Fruit fly (Drosophila melanogaster) whole organism, embryonic: Measurements from ENCODE around the gene CG7903.

Source experiments
- Ada2b ChIP-seq: fragments of 200-800 bp; sonication (Bioruptor generic); IDR thresholded peaks from 2 replicates; pipeline ENCODE4 v1.3.6; 2022; ENCODE audit warnings: missing biosample characterization, missing genetic modification characterization
- B-H1 ChIP-seq: fragments of 200-800 bp; sonication (Bioruptor generic); IDR thresholded peaks from 3 replicates; pipeline ENCODE4 v1.3.6; 2022; ENCODE audit warnings: missing biosample characterization, missing genetic modification characterization
- CG11085 ChIP-seq: fragments of 200-800 bp; sonication (Bioruptor generic); IDR thresholded peaks from 2 replicates; pipeline ENCODE4 v1.3.6; 2022; ENCODE audit warnings: missing biosample characterization, missing genetic modification characterization
- CG14860 ChIP-seq: fragments of 200-800 bp; sonication (Bioruptor generic); IDR thresholded peaks from 3 replicates; pipeline ENCODE4 v1.3.6; 2022; ENCODE audit warnings: missing biosample characterization, missing genetic modification characterization; ENCODE audit not compliant: partially characterized antibody
- CG15696 ChIP-seq: fragments of 200-800 bp; sonication (Bioruptor generic); optimal IDR thresholded peaks from 2 replicates; lab custom pipeline; 2019; ENCODE audit warnings: missing biosample characterization, mild to moderate bottlenecking, missing genetic modification characterization, moderate library complexity
- CG1602 ChIP-seq: fragments of 200-800 bp; sonication (Bioruptor generic); optimal IDR thresholded peaks from 3 replicates; lab custom pipeline; 2016; ENCODE audit warnings: missing biosample characterization, missing genetic modification characterization
- CG17186 ChIP-seq: fragments of 200-800 bp; sonication (Bioruptor generic); optimal IDR thresholded peaks from 3 replicates; lab custom pipeline; 2017; ENCODE audit warnings: missing biosample characterization, missing genetic modification reagents, missing genetic modification characterization
- CG17361 ChIP-seq: fragments of 200-800 bp; sonication (Bioruptor generic); IDR thresholded peaks from 3 replicates; pipeline ENCODE4 v1.3.6; 2022; ENCODE audit warnings: missing biosample characterization, missing genetic modification characterization
- CG2129 ChIP-seq: fragments of 200-800 bp; sonication (Bioruptor generic); IDR thresholded peaks from 2 replicates; pipeline ENCODE4 v1.3.6; 2022; ENCODE audit warnings: missing biosample characterization, missing genetic modification characterization; ENCODE audit not compliant: partially characterized antibody
- CG2875 ChIP-seq: fragments of 200-800 bp; sonication (Bioruptor generic); optimal IDR thresholded peaks from 2 replicates; lab custom pipeline; 2017; ENCODE audit warnings: missing biosample characterization, mild to moderate bottlenecking, missing genetic modification characterization, missing genetic modification reagents
- CG30403 ChIP-seq: fragments of 200-800 bp; sonication (Bioruptor generic); optimal IDR thresholded peaks from 3 replicates; lab custom pipeline; 2016; ENCODE audit warnings: missing biosample characterization, missing genetic modification characterization
- CG34376 ChIP-seq: fragments of 200-800 bp; sonication (Bioruptor generic); optimal IDR thresholded peaks from 2 replicates; lab custom pipeline; 2018; ENCODE audit warnings: missing biosample characterization, mild to moderate bottlenecking, missing genetic modification characterization
- CG3726 ChIP-seq: fragments of 200-800 bp; sonication (Bioruptor generic); IDR thresholded peaks from 3 replicates; pipeline ENCODE4, ENCODE4 v1.3.6; 2022; ENCODE audit warnings: missing biosample characterization, missing genetic modification characterization
- CG3995 ChIP-seq: fragments of 200-800 bp; sonication (Bioruptor generic); optimal IDR thresholded peaks from 3 replicates; lab custom pipeline; 2016; ENCODE audit warnings: missing biosample characterization, missing genetic modification characterization
- CG42726 ChIP-seq: fragments of 200-800 bp; sonication (Bioruptor generic); IDR thresholded peaks from 2 replicates; pipeline ENCODE4 v1.3.6; 2022; ENCODE audit warnings: missing biosample characterization, missing genetic modification characterization; ENCODE audit not compliant: partially characterized antibody
- CG6689 ChIP-seq: fragments of 200-800 bp; sonication (Bioruptor generic); IDR thresholded peaks from 2 replicates; pipeline ENCODE4 v1.3.6; 2022; ENCODE audit warnings: missing biosample characterization, missing genetic modification characterization
- CG6791 ChIP-seq: fragments of 200-800 bp; sonication (Bioruptor generic); IDR thresholded peaks from 3 replicates; pipeline ENCODE4 v1.3.6; 2022; ENCODE audit warnings: missing biosample characterization, missing genetic modification characterization; ENCODE audit not compliant: partially characterized antibody
- CG7963 ChIP-seq: fragments of 200-800 bp; sonication (Bioruptor generic); IDR thresholded peaks from 3 replicates; pipeline ENCODE4 v1.3.6; 2022; ENCODE audit warnings: missing biosample characterization, missing genetic modification characterization; ENCODE audit not compliant: partially characterized antibody
- CG8359 ChIP-seq: fragments of 200-800 bp; sonication (Bioruptor generic); optimal IDR thresholded peaks from 2 replicates; lab custom pipeline; 2017; ENCODE audit warnings: missing biosample characterization, mild to moderate bottlenecking, missing genetic modification characterization, borderline replicate concordance
- CG9876 ChIP-seq: fragments of 200-800 bp; sonication (Bioruptor generic); optimal IDR thresholded peaks from 2 replicates; lab custom pipeline; 2016; ENCODE audit warnings: missing biosample characterization, missing genetic modification characterization
- CG9932 ChIP-seq: fragments of 200-800 bp; sonication (Bioruptor generic); IDR thresholded peaks from 2 replicates; pipeline ENCODE4 v1.3.6; 2022; ENCODE audit warnings: missing biosample characterization, missing genetic modification characterization
- Deaf1 ChIP-seq: fragments of 200-800 bp; optimal IDR thresholded peaks from 3 replicates; lab custom pipeline; 2019; ENCODE audit warnings: missing biosample characterization, mild to moderate bottlenecking, missing genetic modification characterization, moderate library complexity
- Dp ChIP-seq: fragments of 200-800 bp; sonication (Bioruptor generic); optimal IDR thresholded peaks from 2 replicates; lab custom pipeline; 2018; ENCODE audit warnings: missing biosample characterization, mild to moderate bottlenecking, missing genetic modification characterization, moderate library complexity
- HLH54F ChIP-seq: fragments of 200-800 bp; sonication (Bioruptor generic); optimal IDR thresholded peaks from 3 replicates; lab custom pipeline; 2016; ENCODE audit warnings: missing biosample characterization, missing genetic modification characterization
- Hmr ChIP-seq: fragments of 200-800 bp; sonication (Bioruptor generic); optimal IDR thresholded peaks from 3 replicates; lab custom pipeline; 2017; ENCODE audit warnings: mild to moderate bottlenecking, missing biosample characterization, missing genetic modification reagents, missing genetic modification characterization
- MTF-1 ChIP-seq: fragments of 200-800 bp; sonication (Bioruptor generic); optimal IDR thresholded peaks from 2 replicates; lab custom pipeline; 2018; ENCODE audit warnings: missing biosample characterization, mild to moderate bottlenecking, missing genetic modification characterization, borderline replicate concordance
- Mad ChIP-seq: fragments of 200-800 bp; sonication (Bioruptor generic); optimal IDR thresholded peaks from 2 replicates; lab custom pipeline; 2016; ENCODE audit warnings: missing biosample characterization, missing genetic modification characterization
- Med ChIP-seq: fragments of 200-800 bp; sonication (Bioruptor generic); peaks from one replicate; lab custom pipeline; 2016; ENCODE audit warnings: missing biosample characterization, missing genetic modification characterization, mild to moderate bottlenecking, inconsistent platforms, moderate library complexity
- Optix ChIP-seq: fragments of 200-800 bp; sonication (Bioruptor generic); IDR thresholded peaks from 3 replicates; pipeline ENCODE4 v1.3.6; 2022; ENCODE audit warnings: missing biosample characterization, missing genetic modification characterization
- Six4 ChIP-seq: fragments of 200-800 bp; sonication (Bioruptor generic); optimal IDR thresholded peaks from 2 replicates; lab custom pipeline; 2016; ENCODE audit warnings: missing biosample characterization, missing genetic modification characterization
- Sry-β ChIP-seq: fragments of 200-800 bp; sonication (Bioruptor generic); optimal IDR thresholded peaks from 2 replicates; lab custom pipeline; 2018; ENCODE audit warnings: missing biosample characterization, mild to moderate bottlenecking, missing genetic modification characterization, moderate library complexity
- bbx ChIP-seq: fragments of 200-800 bp; sonication (Bioruptor generic); IDR thresholded peaks from 2 replicates; pipeline ENCODE4 v1.3.6; 2022; ENCODE audit warnings: missing biosample characterization, missing genetic modification characterization; ENCODE audit not compliant: partially characterized antibody
- cad ChIP-seq: fragments of >200 bp; optimal IDR thresholded peaks from 2 replicates; lab custom pipeline; 2017; ENCODE audit warnings: missing biosample characterization, missing genetic modification characterization
- cg ChIP-seq: fragments of 200-800 bp; sonication (Bioruptor generic); optimal IDR thresholded peaks from 3 replicates; lab custom pipeline; 2019; ENCODE audit warnings: missing biosample characterization, mild to moderate bottlenecking, missing genetic modification characterization, moderate library complexity
- ems ChIP-seq: fragments of 200-800 bp; sonication (Bioruptor generic); optimal IDR thresholded peaks from 3 replicates; lab custom pipeline; 2016; ENCODE audit warnings: missing biosample characterization, missing genetic modification characterization
- exex ChIP-seq: fragments of 200-800 bp; sonication (Bioruptor generic); optimal IDR thresholded peaks from 4 replicates; lab custom pipeline; 2018; ENCODE audit warnings: missing biosample characterization, mild to moderate bottlenecking, missing genetic modification characterization, moderate library complexity
- gsb ChIP-seq: fragments of 200-800 bp; sonication (Bioruptor generic); IDR thresholded peaks from 2 replicates; pipeline ENCODE4 v1.3.6; 2022; ENCODE audit warnings: missing biosample characterization, missing genetic modification characterization
- hb ChIP-seq: fragments of 200-800 bp; sonication (Bioruptor generic); IDR thresholded peaks from 3 replicates; pipeline ENCODE4 v1.3.6; 2022; ENCODE audit warnings: missing biosample characterization, missing genetic modification characterization; ENCODE audit not compliant: partially characterized antibody
- insv ChIP-seq, 2 experiments: fragments of 200-800 bp; sonication (Bioruptor generic); optimal IDR thresholded peaks; 3 replicates each; lab custom pipeline; 2016 to 2018; ENCODE audit warnings: missing biosample characterization in 2 of 2, missing genetic modification characterization in 2 of 2
- lmd ChIP-seq: fragments of 200-800 bp; sonication (Bioruptor generic); IDR thresholded peaks from 2 replicates; pipeline ENCODE4 v1.3.6; 2022; ENCODE audit warnings: missing biosample characterization, missing genetic modification characterization
- lov ChIP-seq, 2 experiments: fragments of 200-800 bp in 1 of 2; fragments of >200 bp in 1 of 2; sonication (Bioruptor generic) in 1 of 2; IDR thresholded peaks in 1 of 2; optimal IDR thresholded peaks in 1 of 2; 2 replicates in 1 of 2; 3 replicates in 1 of 2; pipeline versions ENCODE4 v1.3.6 to Lab custom; 2017 to 2022; ENCODE audit warnings: missing biosample characterization in 1 of 2, missing genetic modification characterization in 1 of 2
- nom ChIP-seq: fragments of 200-800 bp; sonication (Bioruptor generic); optimal IDR thresholded peaks from 2 replicates; lab custom pipeline; 2017; ENCODE audit warnings: missing biosample characterization, missing genetic modification characterization, mild to moderate bottlenecking, moderate library complexity, missing genetic modification reagents
- p53 ChIP-seq: fragments of 200-800 bp; sonication (Bioruptor generic); optimal IDR thresholded peaks from 2 replicates; lab custom pipeline; 2016; ENCODE audit warnings: missing biosample characterization, missing genetic modification characterization
- ssp ChIP-seq: fragments of 200-800 bp; sonication (Bioruptor generic); IDR thresholded peaks from 2 replicates; pipeline ENCODE4 v1.3.6; 2022; ENCODE audit warnings: missing biosample characterization, missing genetic modification characterization
- sug ChIP-seq: fragments of 200-800 bp; optimal IDR thresholded peaks from 2 replicates; lab custom pipeline; 2019; ENCODE audit warnings: missing biosample characterization, mild to moderate bottlenecking, missing genetic modification characterization, moderate library complexity
- tna ChIP-seq: fragments of 200-800 bp; sonication (Bioruptor generic); IDR thresholded peaks from 2 replicates; pipeline ENCODE4 v1.3.6; 2022; ENCODE audit warnings: missing biosample characterization, missing genetic modification characterization; ENCODE audit not compliant: partially characterized antibody
- zen ChIP-seq: fragments of 200-800 bp; sonication (Bioruptor generic); optimal IDR thresholded peaks from 3 replicates; lab custom pipeline; 2018; ENCODE audit warnings: missing biosample characterization, mild to moderate bottlenecking, missing genetic modification characterization, moderate library complexity
- zfh1 ChIP-seq: fragments of 200-800 bp; sonication (Bioruptor generic); IDR thresholded peaks from 3 replicates; pipeline ENCODE4 v1.3.6; 2022; ENCODE audit warnings: missing biosample characterization, missing genetic modification characterization

CG7903 gene

DNA sequence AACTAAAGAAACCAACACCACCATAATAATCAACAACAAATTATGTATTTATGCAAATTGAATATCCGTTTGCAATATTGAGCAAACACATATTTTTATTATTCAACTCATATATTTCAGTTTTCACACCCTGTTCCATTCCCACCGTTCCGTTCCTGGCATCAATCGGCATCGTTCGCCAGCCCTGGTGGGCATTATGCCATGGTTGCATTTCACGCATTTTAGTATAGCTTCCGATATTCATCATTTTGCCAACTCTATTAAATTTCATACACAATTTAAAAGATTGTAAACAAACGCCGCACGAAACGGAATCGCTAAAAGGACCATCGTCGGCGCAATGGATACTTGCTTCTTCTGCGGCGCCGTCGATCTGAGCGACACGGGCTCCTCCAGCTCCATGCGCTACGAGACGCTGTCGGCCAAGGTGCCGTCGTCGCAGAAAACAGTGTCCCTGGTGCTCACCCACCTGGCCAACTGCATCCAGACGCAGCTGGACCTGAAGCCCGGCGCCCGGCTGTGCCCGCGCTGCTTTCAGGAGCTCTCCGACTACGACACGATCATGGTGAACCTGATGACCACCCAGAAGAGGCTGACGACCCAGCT lies 48.2 kb upstream of the CG7903 start, which contains the start of gene Sry-delta (continued):
- peak; percentile 59; the same call in 2 of the 3 replicates for TF ChIP-seq CG14860
- TF ChIP-seq Mad, result peak; percentile 73
- 0 out of 3 replicates have a peak, but pooled peaks have one; percentile 49 for TF ChIP-seq CG3726
- peak; percentile 60 for TF ChIP-seq CG15696
- TF ChIP-seq ems (GFP tag; lab: Kevin White, UChicago), result peak; percentile 69
- peak; percentile 51 for TF ChIP-seq MTF-1 (GFP tag; lab: Kevin White, UChicago)
- peak; percentile 73; the same call in 2 of the 3 replicates for TF ChIP-seq zfh1 (GFP tag; lab: Robert Waterston, UW)
- TF ChIP-seq CG7963 (GFP tag; lab: Robert Waterston, UW), result no peak
- TF ChIP-seq CG9876, result peak; percentile 92
- peak; percentile 68 for TF ChIP-seq Optix (GFP tag; lab: Robert Waterston, UW)
- TF ChIP-seq nom (GFP tag; lab: Kevin White, UChicago), result peak; percentile 70
- TF ChIP-seq ssp (GFP tag; lab: Robert Waterston, UW), result peak; percentile 83
- peak; percentile 77 for TF ChIP-seq Ada2b (GFP tag; lab: Robert Waterston, UW)
- TF ChIP-seq HLH54F (GFP tag; lab: Kevin White, UChicago), result peak; percentile 90
- no peak for TF ChIP-seq exex (tag; lab: Kevin White, UChicago)
- TF ChIP-seq B-H1 (GFP tag; lab: Robert Waterston, UW), result peak; percentile 45
- peak; percentile 64 for TF ChIP-seq Six4 (GFP tag; lab: Kevin White, UChicago)
- peak; percentile 74 for TF ChIP-seq CG17186 (GFP tag; lab: Kevin White, UChicago)
- 0 out of 2 replicates have a peak, but pooled peaks have one; percentile 8 for TF ChIP-seq gsb
- TF ChIP-seq insv (GFP tag; optimal IDR thresholded peaks at IDR 0.05; lab: Kevin White, UChicago), result peak in 1 of 2 experiments; percentile 46
- TF ChIP-seq, all 482 proteins: peak for 367

DNA sequence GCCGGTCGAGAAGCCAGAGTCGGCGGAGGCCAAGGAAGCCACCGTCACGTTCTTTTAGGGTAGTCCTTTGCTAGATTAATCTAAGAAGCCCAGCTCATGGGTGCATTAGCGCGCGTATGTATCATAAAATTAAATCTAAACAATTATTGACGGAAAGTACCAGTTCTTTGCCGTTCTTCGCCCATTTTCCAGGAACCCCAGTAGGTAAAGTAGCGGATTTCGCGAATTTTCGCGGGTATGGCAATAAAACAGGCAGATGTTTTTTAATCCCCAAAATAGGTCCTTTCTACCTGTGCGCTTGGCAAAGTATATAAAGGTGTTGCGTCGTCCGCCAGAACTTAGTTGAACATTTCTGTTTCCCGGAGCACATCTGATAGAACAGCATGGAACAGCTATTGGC lies 45.8 kb upstream of the CG7903 start:
- TF ChIP-seq sug (tag; lab: Kevin White, UChicago) (no peak), Med (GFP tag; lab: Kevin White, UChicago) (peak; percentile 58), CG42726 (GFP tag; lab: Robert Waterston, UW) (no peak), lov (optimal IDR thresholded peaks at IDR 0.05; lab: Kevin White, UChicago) (no peak), lov (GFP tag; IDR thresholded peaks at IDR 0.05; lab: Robert Waterston, UW) (no peak), cad (GFP tag; lab: Kevin White, UChicago) (peak; percentile 85), CG3995 (no peak), zen (tag; lab: Kevin White, UChicago) (peak; percentile 73), Deaf1 (no peak), CG34376 (no peak), CG1602 (GFP tag; lab: Kevin White, UChicago) (no peak), CG30403 (no peak)

DNA sequence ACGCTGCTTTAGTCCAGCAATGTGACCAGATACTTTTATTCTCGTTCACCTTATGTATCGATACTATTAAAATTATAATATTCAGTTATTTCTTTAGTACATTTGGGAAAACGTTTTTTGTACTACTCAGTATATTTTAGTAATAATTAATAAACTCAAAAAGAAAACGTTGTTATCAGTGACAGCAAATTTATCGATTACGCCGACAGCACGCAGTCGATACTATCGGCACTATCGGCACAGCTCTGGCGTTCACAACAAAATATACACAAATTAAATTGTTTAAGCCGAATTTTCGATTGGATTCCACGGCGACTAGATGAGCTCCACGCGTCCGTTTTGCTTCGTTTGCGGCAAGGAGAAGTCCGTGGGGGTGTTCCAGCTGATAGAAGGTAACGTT lies 44.5 kb upstream of the CG7903 start, which contains the start of the genes janA, Sry-alpha and Sry-beta:
Gene janA (minus strand): TSS at position 40 of the 400 bp plus-strand sequence.
Gene Sry-alpha (plus strand): TSS at position 226 of the 400 bp plus-strand sequence.
Gene Sry-beta (plus strand): TSS at position 226 of the 400 bp plus-strand sequence.
- TF ChIP-seq CG2875 (no peak), CG8359 (GFP tag; lab: Kevin White, UChicago) (no peak), Dp (GFP tag; lab: Kevin White, UChicago) (peak; percentile 63), Sry-β (GFP tag; lab: Kevin White, UChicago) (peak; percentile 54), CG6791 (GFP tag; lab: Robert Waterston, UW) (peak; percentile 99), tna (GFP tag; lab: Robert Waterston, UW) (peak; percentile 98), Hmr (GFP tag; lab: Kevin White, UChicago) (no peak), CG11085 (no peak), lmd (GFP tag; lab: Robert Waterston, UW) (no peak), CG2129 (peak; percentile 100), CG6689 (GFP tag; lab: Robert Waterston, UW) (no peak), CG9932 (GFP tag; lab: Robert Waterston, UW) (peak; percentile 43; the same call in 1 of the 2 replicates), bbx (peak; percentile 99), p53 (GFP tag; lab: Kevin White, UChicago) (no peak), hb (GFP tag; lab: Robert Waterston, UW) (peak; percentile 99), cg (GFP tag; lab: Kevin White, UChicago) (no peak), CG17361 (no peak)
